Fruit fly (Drosophila melanogaster) whole organism, prepupa: Measurements from ENCODE around the gene Acp65Aa.

Experiments used
- CG10631 ChIP-seq: fragments of 200-800 bp; sonication (Bioruptor generic); optimal IDR thresholded peaks from 2 replicates; lab custom pipeline; 2016; ENCODE audit warnings: missing biosample characterization, missing genetic modification characterization
- CG11294 ChIP-seq: fragments of 200-800 bp; sonication (Bioruptor generic); IDR thresholded peaks from 2 replicates; pipeline ENCODE4 v1.3.6; 2022; ENCODE audit warnings: missing biosample characterization, missing genetic modification characterization
- CG11762 ChIP-seq: fragments of 200-800 bp; sonication (Bioruptor generic); optimal IDR thresholded peaks from 3 replicates; lab custom pipeline; 2016; ENCODE audit warnings: missing biosample characterization, missing genetic modification characterization; ENCODE audit not compliant: insufficient read depth
- CG15336 ChIP-seq: fragments of 200-800 bp; sonication (Bioruptor generic); IDR thresholded peaks from 2 replicates; pipeline ENCODE4 v1.3.6; 2022; ENCODE audit warnings: missing biosample characterization, missing genetic modification characterization
- CG16779 ChIP-seq: fragments of 200-800 bp; sonication (Bioruptor generic); optimal IDR thresholded peaks from 3 replicates; lab custom pipeline; 2017; ENCODE audit warnings: missing biosample characterization, mild to moderate bottlenecking, missing genetic modification characterization
- CG32006 ChIP-seq: fragments of 200-800 bp; sonication (Bioruptor generic); optimal IDR thresholded peaks from 3 replicates; lab custom pipeline; 2017; ENCODE audit warnings: missing biosample characterization, mild to moderate bottlenecking, missing genetic modification characterization
- CG6163 ChIP-seq: fragments of 200-800 bp; sonication (Bioruptor generic); IDR thresholded peaks from 3 replicates; pipeline ENCODE4 v1.3.6; 2022; ENCODE audit warnings: missing biosample characterization, missing genetic modification characterization
- CG6276 ChIP-seq: fragments of 200-800 bp; sonication (Bioruptor generic); optimal IDR thresholded peaks from 2 replicates; lab custom pipeline; 2017; ENCODE audit warnings: missing biosample characterization, mild to moderate bottlenecking, missing genetic modification characterization
- CG7368 ChIP-seq: fragments of 200-800 bp; sonication (Bioruptor generic); optimal IDR thresholded peaks from 3 replicates; lab custom pipeline; 2016; ENCODE audit warnings: missing biosample characterization, missing genetic modification characterization
- CG8119 ChIP-seq: fragments of 200-800 bp; sonication (Bioruptor generic); IDR thresholded peaks from 3 replicates; pipeline ENCODE4 v1.3.6; 2022; ENCODE audit warnings: missing biosample characterization, missing genetic modification characterization
- CG8319 ChIP-seq: fragments of 200-800 bp; sonication (Bioruptor generic); optimal IDR thresholded peaks from 3 replicates; lab custom pipeline; 2016; ENCODE audit warnings: missing biosample characterization, missing genetic modification characterization
- CG8632 ChIP-seq: fragments of 200-800 bp; sonication (Bioruptor generic); optimal IDR thresholded peaks from 3 replicates; lab custom pipeline; 2016; ENCODE audit warnings: missing biosample characterization, missing genetic modification characterization
- Eip75B ChIP-seq: fragments of 200-800 bp; sonication (Bioruptor generic); optimal IDR thresholded peaks from 3 replicates; lab custom pipeline; 2016; ENCODE audit warnings: missing biosample characterization, missing genetic modification characterization
- Eip78C ChIP-seq: fragments of 200-800 bp; sonication (Bioruptor generic); peaks from one replicate; lab custom pipeline; 2016; ENCODE audit warnings: missing biosample characterization, missing genetic modification characterization
- Ets96B ChIP-seq: fragments of 200-800 bp; optimal IDR thresholded peaks from 2 replicates; lab custom pipeline; 2019; ENCODE audit warnings: missing biosample characterization, mild to moderate bottlenecking, missing genetic modification characterization, moderate library complexity
- Gug ChIP-seq: fragments of 200-800 bp; sonication (Bioruptor generic); IDR thresholded peaks from 2 replicates; pipeline ENCODE4 v1.3.6; 2022; ENCODE audit warnings: missing biosample characterization, missing genetic modification characterization
- Hr38 ChIP-seq: sonication (Bioruptor generic); optimal IDR thresholded peaks from 2 replicates; lab custom pipeline; 2016; ENCODE audit warnings: missing biosample characterization, missing genetic modification characterization
- Hr4 ChIP-seq: fragments of 200-800 bp; sonication (Bioruptor generic); optimal IDR thresholded peaks from 3 replicates; lab custom pipeline; 2016; ENCODE audit warnings: missing biosample characterization, missing genetic modification characterization
- Met ChIP-seq: fragments of 200-800 bp; sonication (Bioruptor generic); optimal IDR thresholded peaks from 3 replicates; lab custom pipeline; 2016; ENCODE audit warnings: missing biosample characterization, missing genetic modification characterization
- OdsH ChIP-seq: fragments of 200-800 bp; sonication (Bioruptor generic); optimal IDR thresholded peaks from 3 replicates; lab custom pipeline; 2016; ENCODE audit warnings: missing biosample characterization, missing genetic modification characterization
- Sox102F ChIP-seq: fragments of 200-800 bp; sonication (Bioruptor generic); optimal IDR thresholded peaks from 2 replicates; lab custom pipeline; 2016; ENCODE audit warnings: missing biosample characterization, mild to moderate bottlenecking, missing genetic modification characterization
- Sox14 ChIP-seq: fragments of 200-800 bp; sonication (Bioruptor generic); optimal IDR thresholded peaks from 3 replicates; lab custom pipeline; 2016; ENCODE audit warnings: missing biosample characterization, missing genetic modification characterization
- Sox15 ChIP-seq: fragments of 200-800 bp; sonication (Bioruptor generic); optimal IDR thresholded peaks from 3 replicates; lab custom pipeline; 2016; ENCODE audit warnings: missing biosample characterization, missing genetic modification characterization
- achi ChIP-seq: fragments of 200-800 bp; sonication (Bioruptor generic); optimal IDR thresholded peaks from 3 replicates; lab custom pipeline; 2016; ENCODE audit warnings: missing biosample characterization, missing genetic modification characterization
- cyc ChIP-seq: fragments of 200-800 bp; sonication (Bioruptor generic); optimal IDR thresholded peaks from 3 replicates; lab custom pipeline; 2016; ENCODE audit warnings: missing biosample characterization, missing genetic modification characterization
- dsx ChIP-seq: fragments of 200-800 bp; optimal IDR thresholded peaks from 3 replicates; lab custom pipeline; 2019; ENCODE audit warnings: missing biosample characterization, mild to moderate bottlenecking, missing genetic modification characterization, moderate library complexity; ENCODE audit not compliant: poor library complexity, severe bottlenecking
- esn ChIP-seq: fragments of 200-800 bp; sonication (Bioruptor generic); optimal IDR thresholded peaks from 2 replicates; lab custom pipeline; 2016; ENCODE audit warnings: missing biosample characterization, mild to moderate bottlenecking, missing genetic modification characterization, moderate library complexity
- fd59A ChIP-seq: fragments of 200-800 bp; sonication (Bioruptor generic); optimal IDR thresholded peaks from 2 replicates; lab custom pipeline; 2017; ENCODE audit warnings: missing biosample characterization, mild to moderate bottlenecking, missing genetic modification characterization, missing genetic modification reagents
- fd85E ChIP-seq: fragments of 200-800 bp; sonication (Bioruptor generic); optimal IDR thresholded peaks from 3 replicates; lab custom pipeline; 2016; ENCODE audit warnings: missing biosample characterization, missing genetic modification characterization
- fkh ChIP-seq: fragments of 200-800 bp; sonication (Bioruptor generic); optimal IDR thresholded peaks from 3 replicates; lab custom pipeline; 2017; ENCODE audit warnings: missing biosample characterization, mild to moderate bottlenecking, missing genetic modification characterization, moderate library complexity
- pdm3 ChIP-seq: fragments of 200-800 bp; sonication (Bioruptor generic); optimal IDR thresholded peaks from 3 replicates; lab custom pipeline; 2016; ENCODE audit warnings: missing biosample characterization, missing genetic modification characterization
- ss ChIP-seq, 2 experiments: fragments of 200-800 bp; sonication (Bioruptor generic); optimal IDR thresholded peaks; 2 replicates in 1 of 2; 3 replicates in 1 of 2; lab custom pipeline; 2017 to 2018; ENCODE audit warnings: mild to moderate bottlenecking in 2 of 2, missing biosample characterization in 2 of 2, missing genetic modification characterization in 2 of 2, moderate library complexity in 1 of 2

The Acp65Aa gene

dm6 chr3L:6110673-6111449, 41.7 kb downstream of the Acp65Aa start:
- TF ChIP-seq Gug (GFP tag; lab: Robert Waterston, UW) (no peak), fd59A (GFP tag; lab: Kevin White, UChicago) (no peak), Sox15 (GFP tag; lab: Kevin White, UChicago) (no peak), CG7368 (GFP tag; lab: Kevin White, UChicago) (no peak), Eip75B (no peak)

DNA sequence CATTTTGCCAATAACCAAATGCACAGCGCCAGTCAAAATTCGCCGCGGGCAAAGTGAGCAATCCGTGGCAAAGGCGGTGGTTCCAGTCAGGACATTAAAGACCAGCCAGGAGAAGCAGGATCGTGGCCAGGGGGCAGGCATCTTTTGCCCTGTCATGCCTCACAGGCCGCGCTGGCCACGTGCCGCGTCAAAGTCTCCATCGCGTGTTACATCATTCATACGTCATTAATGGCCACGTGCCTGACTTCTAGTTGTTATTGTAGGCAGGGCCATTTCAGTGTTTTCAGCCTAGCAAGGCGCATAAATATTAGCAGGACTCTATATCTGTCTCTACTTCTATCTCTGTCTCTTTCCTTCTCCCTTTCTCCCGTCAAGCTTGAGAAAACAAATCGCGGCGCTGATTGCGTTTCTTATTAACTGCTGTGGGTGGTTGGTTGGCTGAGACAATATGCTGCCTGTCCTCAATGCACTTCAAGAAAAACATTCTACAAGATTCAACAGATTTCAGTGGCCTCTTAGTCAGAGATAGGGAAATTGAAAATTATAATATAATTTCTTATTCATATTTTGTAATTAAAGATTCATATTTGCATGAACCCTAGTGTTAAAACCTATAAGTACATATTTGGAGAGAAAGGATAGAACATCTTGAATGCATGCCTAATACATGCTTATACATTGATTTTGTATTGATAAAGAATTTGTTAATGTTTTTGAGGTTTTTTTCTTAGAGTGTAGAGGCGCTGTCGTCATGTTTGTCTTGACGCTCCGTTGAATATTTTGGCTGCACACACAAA, 44.1 kb downstream of the Acp65Aa start:
- TF ChIP-seq CG8119 (GFP tag; lab: Robert Waterston, UW), result no peak
- TF ChIP-seq CG7368 (GFP tag; lab: Kevin White, UChicago), result no peak
- no peak for TF ChIP-seq CG8632 (GFP tag; lab: Kevin White, UChicago)
- no peak for TF ChIP-seq CG6163 (GFP tag; lab: Robert Waterston, UW)
- TF ChIP-seq CG11762 (GFP tag; lab: Kevin White, UChicago), result no peak
- no peak for TF ChIP-seq Hr4 (GFP tag; lab: Kevin White, UChicago)
- TF ChIP-seq Sox102F, result no peak
- no peak for TF ChIP-seq pdm3
- no peak for TF ChIP-seq OdsH (GFP tag; lab: Kevin White, UChicago)
- no peak for TF ChIP-seq cyc (GFP tag; lab: Kevin White, UChicago)
- TF ChIP-seq Ets96B (tag; lab: Kevin White, UChicago), result no peak
- TF ChIP-seq, all 60 proteins: peak for 0

DNA sequence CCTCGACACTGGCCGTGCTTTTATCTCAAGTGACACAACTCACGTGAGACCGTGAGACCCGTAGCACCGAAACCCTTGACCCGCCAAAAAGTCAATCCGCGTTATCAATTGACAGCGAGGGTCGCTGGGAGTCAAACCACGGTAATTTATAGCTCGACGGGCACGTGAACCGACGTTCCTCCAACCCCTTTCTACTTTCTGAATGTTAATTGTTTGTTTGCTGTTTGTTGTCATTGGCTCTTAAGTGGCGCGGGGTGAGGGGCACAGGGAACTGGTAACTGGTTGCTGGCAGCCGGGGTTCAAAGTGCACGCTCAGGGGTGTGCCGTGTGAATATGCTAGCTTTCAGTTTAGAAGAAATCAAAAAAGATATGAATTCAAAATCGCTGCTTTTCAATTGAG, 45.8 kb downstream of the Acp65Aa start:
- TF ChIP-seq fd85E (GFP tag; lab: Kevin White, UChicago), result no peak
- TF ChIP-seq fkh (GFP tag; lab: Kevin White, UChicago), result peak; percentile 49
- TF ChIP-seq Hr38 (GFP tag; lab: Kevin White, UChicago), result no peak
- no peak for TF ChIP-seq CG15336
- TF ChIP-seq CG10631 (GFP tag; lab: Kevin White, UChicago), result no peak

dm6 chr3L:6105435-6105834, 47.1 kb downstream of the Acp65Aa start:
- TF ChIP-seq CG10631 (GFP tag; lab: Kevin White, UChicago) (no peak), CG11294 (GFP tag; lab: Robert Waterston, UW) (no peak), Gug (GFP tag; lab: Robert Waterston, UW) (no peak), fkh (GFP tag; lab: Kevin White, UChicago) (no peak), Ets96B (tag; lab: Kevin White, UChicago) (no peak), CG8319 (GFP tag; lab: Kevin White, UChicago) (no peak), ss (GFP tag; optimal IDR thresholded peaks at IDR 0.05; lab: Kevin White, UChicago) (no peak), CG11762 (GFP tag; lab: Kevin White, UChicago) (no peak), esn (no peak), fd59A (GFP tag; lab: Kevin White, UChicago) (no peak), CG6276 (no peak), CG32006 (GFP tag; lab: Kevin White, UChicago) (no peak), achi (no peak), Met (GFP tag; lab: Kevin White, UChicago) (no peak), Hr38 (GFP tag; lab: Kevin White, UChicago) (no peak), dsx (GFP tag; lab: Kevin White, UChicago) (no peak), CG6163 (GFP tag; lab: Robert Waterston, UW) (no peak), Eip78C (no peak)

DNA sequence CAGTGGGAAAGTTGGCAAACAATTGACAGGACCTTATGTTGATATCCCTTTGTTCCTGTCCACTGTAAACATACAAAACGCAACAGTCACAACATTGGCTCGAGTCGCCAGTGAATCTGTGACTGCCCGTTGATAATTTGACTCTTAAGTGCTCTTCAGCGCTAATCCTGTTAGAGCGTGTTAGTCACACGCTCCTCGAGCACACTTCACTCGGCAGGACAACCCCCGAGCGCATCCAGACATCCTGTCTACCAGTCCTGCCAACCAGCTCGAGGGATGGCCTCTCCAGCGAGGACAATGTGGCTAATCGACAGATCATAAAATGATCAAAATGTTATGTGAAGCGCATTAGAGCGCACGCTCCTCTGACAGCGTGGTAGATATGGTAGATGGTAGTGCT, 48.0 kb downstream of the Acp65Aa start:
- TF ChIP-seq CG16779 (tag; lab: Kevin White, UChicago), result no peak
- no peak for TF ChIP-seq Sox102F
- no peak for TF ChIP-seq ss (GFP tag; optimal IDR thresholded peaks at IDR 0.05; lab: Kevin White, UChicago)
- TF ChIP-seq esn, result no peak
- no peak for TF ChIP-seq Sox14 (GFP tag; lab: Kevin White, UChicago)
